Fruit fly (Drosophila melanogaster) whole organism, embryonic: ENCODE results near the gene CG10663.

ENCODE experiments used
- CG10267 ChIP-seq: fragments of 200-800 bp; sonication (Bioruptor generic); optimal IDR thresholded peaks from 2 replicates; lab custom pipeline; 2018; ENCODE audit warnings: missing biosample characterization, mild to moderate bottlenecking, missing genetic modification characterization, moderate library complexity
- CG10274 ChIP-seq: fragments of 200-800 bp; sonication (Bioruptor generic); optimal IDR thresholded peaks from 3 replicates; lab custom pipeline; 2017; ENCODE audit warnings: missing biosample characterization, mild to moderate bottlenecking, missing genetic modification characterization
- CG10321 ChIP-seq: fragments of 200-800 bp; sonication (Bioruptor generic); IDR thresholded peaks from 2 replicates; pipeline ENCODE4 v1.3.6; 2022; ENCODE audit warnings: missing biosample characterization, missing genetic modification characterization
- CG10565 ChIP-seq: fragments of 200-800 bp; sonication (Bioruptor generic); optimal IDR thresholded peaks from 3 replicates; lab custom pipeline; 2016; ENCODE audit warnings: missing biosample characterization, mild to moderate bottlenecking, missing genetic modification characterization
- CG11696 ChIP-seq: fragments of 200-800 bp; sonication (Bioruptor generic); IDR thresholded peaks from 2 replicates; pipeline ENCODE4 v1.3.6; 2022; ENCODE audit warnings: missing biosample characterization, missing genetic modification characterization
- CG13123 ChIP-seq: fragments of 200-800 bp; sonication (Bioruptor generic); optimal IDR thresholded peaks from 2 replicates; lab custom pipeline; 2016; ENCODE audit warnings: missing biosample characterization, missing genetic modification characterization
- CG15011 ChIP-seq: fragments of 200-800 bp; sonication (Bioruptor generic); optimal IDR thresholded peaks from 3 replicates; lab custom pipeline; 2018; ENCODE audit warnings: missing biosample characterization, mild to moderate bottlenecking, missing genetic modification characterization
- CG15479 ChIP-seq: fragments of 200-800 bp; sonication (Bioruptor generic); optimal IDR thresholded peaks from 3 replicates; lab custom pipeline; 2019; ENCODE audit warnings: missing biosample characterization, mild to moderate bottlenecking, missing genetic modification characterization, moderate library complexity
- CG17612 ChIP-seq: fragments of 200-800 bp; sonication (Bioruptor generic); IDR thresholded peaks from 2 replicates; pipeline ENCODE4 v1.3.6; 2022; ENCODE audit warnings: missing biosample characterization, missing genetic modification characterization
- CG2202 ChIP-seq: fragments of 200-800 bp; sonication (Bioruptor generic); optimal IDR thresholded peaks from 2 replicates; lab custom pipeline; 2018; ENCODE audit warnings: missing biosample characterization, mild to moderate bottlenecking, missing genetic modification characterization
- CG30431 ChIP-seq: fragments of 200-800 bp; sonication (Bioruptor generic); optimal IDR thresholded peaks from 2 replicates; lab custom pipeline; 2017; ENCODE audit warnings: missing biosample characterization, missing genetic modification characterization
- CG33557 ChIP-seq: fragments of 200-800 bp; sonication (Bioruptor generic); optimal IDR thresholded peaks from 2 replicates; lab custom pipeline; 2019; ENCODE audit warnings: missing biosample characterization, mild to moderate bottlenecking, missing genetic modification characterization, moderate library complexity
- CG4424 ChIP-seq: fragments of 200-800 bp; sonication (Bioruptor generic); optimal IDR thresholded peaks from 3 replicates; lab custom pipeline; 2016; ENCODE audit warnings: missing biosample characterization, missing genetic modification characterization
- CG4854 ChIP-seq: fragments of 200-800 bp; sonication (Bioruptor generic); optimal IDR thresholded peaks from 2 replicates; lab custom pipeline; 2016; ENCODE audit warnings: missing biosample characterization, missing genetic modification characterization, inconsistent platforms
- CG5245 ChIP-seq: fragments of 200-800 bp; sonication (Bioruptor generic); optimal IDR thresholded peaks from 3 replicates; lab custom pipeline; 2016; ENCODE audit warnings: missing biosample characterization, missing genetic modification characterization
- CG9215 ChIP-seq: fragments of 200-800 bp; sonication (Bioruptor generic); IDR thresholded peaks from 2 replicates; pipeline ENCODE4 v1.3.6; 2022; ENCODE audit warnings: missing biosample characterization, missing genetic modification characterization
- CG9876 ChIP-seq: fragments of 200-800 bp; sonication (Bioruptor generic); optimal IDR thresholded peaks from 2 replicates; lab custom pipeline; 2016; ENCODE audit warnings: missing biosample characterization, missing genetic modification characterization
- CHES-1-like ChIP-seq: fragments of 200-800 bp; sonication (Bioruptor generic); optimal IDR thresholded peaks from 2 replicates; lab custom pipeline; 2016; ENCODE audit warnings: missing biosample characterization, missing genetic modification characterization
- E2f1 ChIP-seq: fragments of 200-800 bp; sonication (Bioruptor generic); IDR thresholded peaks from 2 replicates; pipeline ENCODE4 v1.3.6; 2022; ENCODE audit warnings: missing biosample characterization, missing genetic modification characterization
- Ets97D ChIP-seq: fragments of 200-800 bp; sonication (Bioruptor generic); optimal IDR thresholded peaks from 3 replicates; lab custom pipeline; 2016; ENCODE audit warnings: missing biosample characterization, missing genetic modification characterization
- Fer1 ChIP-seq: fragments of 200-800 bp; sonication (Bioruptor generic); optimal IDR thresholded peaks from 2 replicates; lab custom pipeline; 2017; ENCODE audit warnings: missing biosample characterization, mild to moderate bottlenecking, missing genetic modification characterization
- Fer3 ChIP-seq: fragments of 200-800 bp; sonication (Bioruptor generic); optimal IDR thresholded peaks from 2 replicates; lab custom pipeline; 2018; ENCODE audit warnings: missing biosample characterization, mild to moderate bottlenecking, missing genetic modification characterization, moderate library complexity
- Gsc ChIP-seq: fragments of 200-800 bp; sonication (Bioruptor generic); IDR thresholded peaks from 2 replicates; pipeline ENCODE4 v1.3.6; 2022; ENCODE audit warnings: missing biosample characterization, missing genetic modification characterization
- Hmr ChIP-seq: fragments of 200-800 bp; sonication (Bioruptor generic); optimal IDR thresholded peaks from 3 replicates; lab custom pipeline; 2017; ENCODE audit warnings: mild to moderate bottlenecking, missing biosample characterization, missing genetic modification reagents, missing genetic modification characterization
- Hmx ChIP-seq: fragments of 200-800 bp; sonication (Bioruptor generic); optimal IDR thresholded peaks from 2 replicates; lab custom pipeline; 2016; ENCODE audit warnings: missing biosample characterization, missing genetic modification characterization
- Hr51 ChIP-seq, 2 experiments: fragments of 200-800 bp; sonication (Bioruptor generic); optimal IDR thresholded peaks; 2 replicates in 1 of 2; 3 replicates in 1 of 2; lab custom pipeline; 2016 to 2018; ENCODE audit warnings: missing biosample characterization in 2 of 2, missing genetic modification characterization in 2 of 2, mild to moderate bottlenecking in 1 of 2, moderate library complexity in 1 of 2
- Hsf ChIP-seq: fragments of 200-800 bp; sonication (Bioruptor generic); optimal IDR thresholded peaks from 3 replicates; lab custom pipeline; 2016; ENCODE audit warnings: missing biosample characterization, missing genetic modification characterization
- Rfx ChIP-seq: fragments of 200-800 bp; sonication (Bioruptor generic); IDR thresholded peaks from 2 replicates; pipeline ENCODE4 v1.3.6; 2022; ENCODE audit warnings: missing biosample characterization, missing genetic modification characterization
- Sin3A ChIP-seq: fragments of >200 bp; optimal IDR thresholded peaks from 2 replicates; lab custom pipeline; 2018
- Sox102F ChIP-seq: fragments of 200-800 bp; sonication (Bioruptor generic); optimal IDR thresholded peaks from 2 replicates; lab custom pipeline; 2018; ENCODE audit warnings: missing biosample characterization, mild to moderate bottlenecking, missing genetic modification characterization, moderate library complexity
- ash1 ChIP-seq: fragments of 200-800 bp; sonication (Bioruptor generic); optimal IDR thresholded peaks from 2 replicates; lab custom pipeline; 2018; ENCODE audit warnings: missing biosample characterization, mild to moderate bottlenecking, missing genetic modification characterization
- cato ChIP-seq: fragments of 200-800 bp; sonication (Bioruptor generic); optimal IDR thresholded peaks from 2 replicates; lab custom pipeline; 2016; ENCODE audit warnings: missing biosample characterization, missing genetic modification characterization, borderline replicate concordance
- ci ChIP-seq: fragments of 200-800 bp; sonication (Bioruptor generic); IDR thresholded peaks from 3 replicates; pipeline ENCODE4 v1.3.6; 2022; ENCODE audit warnings: missing biosample characterization, missing genetic modification characterization
- danr ChIP-seq: fragments of 200-800 bp; sonication (Bioruptor generic); IDR thresholded peaks from 2 replicates; pipeline ENCODE4 v1.3.6; 2022; ENCODE audit warnings: missing biosample characterization, missing genetic modification characterization
- dati ChIP-seq: fragments of 200-800 bp; sonication (Bioruptor generic); IDR thresholded peaks from 2 replicates; pipeline ENCODE4 v1.3.6; 2022; ENCODE audit warnings: missing biosample characterization, missing genetic modification characterization
- exex ChIP-seq: fragments of 200-800 bp; sonication (Bioruptor generic); optimal IDR thresholded peaks from 4 replicates; lab custom pipeline; 2018; ENCODE audit warnings: missing biosample characterization, mild to moderate bottlenecking, missing genetic modification characterization, moderate library complexity
- gcm ChIP-seq: fragments of 200-800 bp; sonication (Bioruptor generic); optimal IDR thresholded peaks from 2 replicates; lab custom pipeline; 2019; ENCODE audit warnings: missing biosample characterization, mild to moderate bottlenecking, missing genetic modification characterization, moderate library complexity
- gem ChIP-seq: fragments of 200-800 bp; sonication (Bioruptor generic); optimal IDR thresholded peaks from 2 replicates; lab custom pipeline; 2019; ENCODE audit warnings: missing biosample characterization, mild to moderate bottlenecking, missing genetic modification characterization, moderate library complexity
- ham ChIP-seq: fragments of 200-800 bp; sonication (Bioruptor generic); IDR thresholded peaks from 2 replicates; pipeline ENCODE4 v1.3.6; 2022; ENCODE audit warnings: missing biosample characterization, missing genetic modification characterization
- ken ChIP-seq: fragments of 200-800 bp; sonication (Bioruptor generic); IDR thresholded peaks from 3 replicates; pipeline ENCODE4 v1.3.6; 2022; ENCODE audit warnings: missing biosample characterization, missing genetic modification characterization
- lbe ChIP-seq: fragments of 200-800 bp; sonication (Bioruptor generic); optimal IDR thresholded peaks from 2 replicates; lab custom pipeline; 2016; ENCODE audit warnings: missing biosample characterization, mild to moderate bottlenecking, missing genetic modification characterization
- nom ChIP-seq: fragments of 200-800 bp; sonication (Bioruptor generic); optimal IDR thresholded peaks from 2 replicates; lab custom pipeline; 2017; ENCODE audit warnings: missing biosample characterization, missing genetic modification characterization, mild to moderate bottlenecking, moderate library complexity, missing genetic modification reagents
- odd ChIP-seq: fragments of 200-800 bp; sonication (Bioruptor generic); optimal IDR thresholded peaks from 2 replicates; lab custom pipeline; 2017; ENCODE audit warnings: missing biosample characterization, mild to moderate bottlenecking, missing genetic modification characterization
- pzg ChIP-seq: fragments of 200-800 bp; sonication (Bioruptor generic); optimal IDR thresholded peaks from 3 replicates; lab custom pipeline; 2018; ENCODE audit warnings: missing biosample characterization, mild to moderate bottlenecking, missing genetic modification characterization, moderate library complexity
- repo ChIP-seq: fragments of 200-800 bp; sonication (Bioruptor generic); optimal IDR thresholded peaks from 2 replicates; lab custom pipeline; 2016; ENCODE audit warnings: missing biosample characterization, missing genetic modification characterization
- rib ChIP-seq: fragments of 200-800 bp; sonication (Bioruptor generic); IDR thresholded peaks from 2 replicates; pipeline ENCODE4 v1.3.6; 2022; ENCODE audit warnings: missing biosample characterization, missing genetic modification characterization
- slp2 ChIP-seq: fragments of 200-800 bp; sonication (Bioruptor generic); optimal IDR thresholded peaks from 2 replicates; lab custom pipeline; 2016; ENCODE audit warnings: missing biosample characterization, missing genetic modification characterization
- trh ChIP-seq: fragments of 200-800 bp; sonication (Bioruptor generic); optimal IDR thresholded peaks from 2 replicates; lab custom pipeline; 2016; ENCODE audit warnings: missing biosample characterization, missing genetic modification characterization
- zen2 ChIP-seq: fragments of 200-800 bp; sonication (Bioruptor generic); IDR thresholded peaks from 3 replicates; pipeline ENCODE4 v1.3.6; 2022; ENCODE audit warnings: missing biosample characterization, missing genetic modification characterization; ENCODE audit not compliant: partially characterized antibody
- zfh1 ChIP-seq: fragments of 200-800 bp; sonication (Bioruptor generic); IDR thresholded peaks from 3 replicates; pipeline ENCODE4 v1.3.6; 2022; ENCODE audit warnings: missing biosample characterization, missing genetic modification characterization

CG10663 gene

DNA sequence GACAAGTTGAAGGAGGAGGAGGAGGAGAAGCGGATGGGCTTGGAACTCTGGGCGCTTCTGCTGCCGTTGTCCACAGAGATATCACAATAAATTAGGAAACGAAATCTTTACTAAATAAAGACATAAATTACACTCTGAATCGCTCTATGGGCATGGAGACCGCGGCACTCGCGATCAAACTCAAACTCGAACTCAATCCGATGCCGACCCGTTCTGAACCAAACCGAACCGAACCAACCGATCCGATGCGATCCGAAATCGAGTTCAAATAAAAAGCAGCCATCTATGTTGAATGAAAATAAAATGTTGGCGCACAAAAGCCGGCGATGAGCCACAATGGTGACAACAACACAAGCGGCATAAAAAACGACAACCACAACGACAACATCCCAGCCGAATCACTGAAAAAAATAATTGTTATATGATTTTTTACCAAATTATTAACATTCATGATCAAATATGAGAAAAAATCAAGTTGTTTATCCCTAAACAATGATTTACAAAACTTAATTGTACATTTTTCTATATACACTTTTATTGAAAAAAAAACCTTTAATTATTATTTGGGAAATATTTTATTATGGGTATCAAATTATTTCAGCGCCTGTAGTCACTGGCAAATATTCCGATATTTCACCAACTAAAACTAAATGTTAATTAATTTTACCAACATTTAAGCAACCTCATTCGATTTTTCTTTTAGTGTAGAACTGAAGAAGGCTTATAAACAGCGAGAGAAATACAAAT is 27.7 kb downstream of the CG10663 start (continued):
- peak; percentile 11 for TF ChIP-seq CG10565 (GFP tag; lab: Kevin White, UChicago)
- no peak for TF ChIP-seq CG10321
- peak; percentile 39; the same call in 1 of the 2 replicates for TF ChIP-seq CG17612 (GFP tag; lab: Robert Waterston, UW)
- peak; percentile 87 for TF ChIP-seq gcm (GFP tag; lab: Kevin White, UChicago)
- TF ChIP-seq Hsf (GFP tag; lab: Kevin White, UChicago): peak; percentile 72
- peak; percentile 63 for TF ChIP-seq danr (GFP tag; lab: Robert Waterston, UW)
- TF ChIP-seq CG33557 (GFP tag; lab: Kevin White, UChicago): peak; percentile 92
- TF ChIP-seq zfh1: peak; percentile 69; the same call in 2 of the 3 replicates
- TF ChIP-seq CG2202 (tag; lab: Kevin White, UChicago): peak; percentile 85
- peak; percentile 56 for TF ChIP-seq CG30431 (GFP tag; lab: Kevin White, UChicago)
- no peak for TF ChIP-seq CG9215
- TF ChIP-seq lbe: no peak
- TF ChIP-seq ken: no peak
- TF ChIP-seq ash1 (GFP tag; lab: Kevin White, UChicago): no peak
- TF ChIP-seq CG10274 (GFP tag; lab: Kevin White, UChicago): peak; percentile 25
- peak; percentile 58 for TF ChIP-seq Fer3 (tag; lab: Kevin White, UChicago)
- TF ChIP-seq Sox102F (GFP tag; lab: Kevin White, UChicago): peak; percentile 90
- TF ChIP-seq repo: no peak
- peak; percentile 26 for TF ChIP-seq Hmx (GFP tag; lab: Kevin White, UChicago)
- no peak for TF ChIP-seq CHES-1-like (GFP tag; lab: Kevin White, UChicago)
- TF ChIP-seq CG5245 (GFP tag; lab: Kevin White, UChicago): peak; percentile 69
- TF ChIP-seq CG4424 (GFP tag; lab: Kevin White, UChicago): peak; percentile 88
- TF ChIP-seq Sin3A: no peak
- no peak for TF ChIP-seq pzg (GFP tag; lab: Kevin White, UChicago)
- no peak for TF ChIP-seq Rfx (GFP tag; lab: Robert Waterston, UW)
- TF ChIP-seq zen2 (GFP tag; lab: Robert Waterston, UW): no peak
- TF ChIP-seq CG9876 (GFP tag; lab: Kevin White, UChicago): no peak
- TF ChIP-seq trh (GFP tag; lab: Kevin White, UChicago): peak; percentile 56
- TF ChIP-seq CG11696 (GFP tag; lab: Robert Waterston, UW): no peak
- peak; percentile 23 for TF ChIP-seq Hmr (GFP tag; lab: Kevin White, UChicago)
- TF ChIP-seq Hr51 (GFP tag; optimal IDR thresholded peaks at IDR 0.05; lab: Kevin White, UChicago): peak; percentile 40 to 85
- peak; percentile 91 for TF ChIP-seq CG10267 (tag; lab: Kevin White, UChicago)
- TF ChIP-seq odd (GFP tag; lab: Kevin White, UChicago): peak; percentile 76
- TF ChIP-seq Gsc: no peak
- no peak for TF ChIP-seq ci (GFP tag; lab: Robert Waterston, UW)
- no peak; the same call in 1 of the 2 replicates for TF ChIP-seq dati (GFP tag; lab: Robert Waterston, UW)
- no peak for TF ChIP-seq rib (GFP tag; lab: Robert Waterston, UW)
- peak; percentile 68 for TF ChIP-seq CG15011 (GFP tag; lab: Kevin White, UChicago)
- TF ChIP-seq CG4854 (GFP tag; lab: Kevin White, UChicago): peak; percentile 53
- peak; percentile 16 for TF ChIP-seq slp2 (GFP tag; lab: Kevin White, UChicago)
- TF ChIP-seq Ets97D (GFP tag; lab: Kevin White, UChicago): no peak
- TF ChIP-seq CG15479 (GFP tag; lab: Kevin White, UChicago): no peak
- TF ChIP-seq Fer1 (GFP tag; lab: Kevin White, UChicago): no peak
- TF ChIP-seq nom (GFP tag; lab: Kevin White, UChicago): no peak
- peak; percentile 47 for TF ChIP-seq CG13123 (GFP tag; lab: Kevin White, UChicago)
- TF ChIP-seq exex: no peak
- TF ChIP-seq ham (GFP tag; lab: Robert Waterston, UW): no peak
- TF ChIP-seq E2f1 (GFP tag; lab: Robert Waterston, UW): peak; percentile 39; the same call in 1 of the 2 replicates
- TF ChIP-seq gem: peak; percentile 94
- peak; percentile 64 for TF ChIP-seq cato
